Fruit fly (Drosophila melanogaster) Kc167 (cell line): Measurements from ENCODE around the gene SdicB.
"Not testable (repeated sequence)": the region's sequence is repeated elsewhere in the genome, so short reads cannot be mapped to it uniquely, and the experiment has no call there.

Experiments
- Sin3A ChIP-seq: fragments of >200 bp; optimal IDR thresholded peaks from 2 replicates; lab custom pipeline; 2018; ENCODE audit warnings: missing external identifiers
- h ChIP-seq: fragments of >200 bp; optimal IDR thresholded peaks from 3 replicates; lab custom pipeline; 2018; ENCODE audit warnings: missing external identifiers
- ttk ChIP-seq: sonication (Bioruptor generic); optimal IDR thresholded peaks from 2 replicates; lab custom pipeline; 2017; ENCODE audit warnings: missing external identifiers

dm6 chrX:20178538-20178937 lies 30.9 kb downstream of the SdicB start, which contains the start of gene Sdic1:
- TF ChIP-seq Sin3A (lab: Kevin White, UChicago); ttk; h: not testable (repeated sequence)
